Fruit fly (Drosophila melanogaster): ENCODE measurements around the gene TrpRS-m.

TrpRS-m gene

DNA sequence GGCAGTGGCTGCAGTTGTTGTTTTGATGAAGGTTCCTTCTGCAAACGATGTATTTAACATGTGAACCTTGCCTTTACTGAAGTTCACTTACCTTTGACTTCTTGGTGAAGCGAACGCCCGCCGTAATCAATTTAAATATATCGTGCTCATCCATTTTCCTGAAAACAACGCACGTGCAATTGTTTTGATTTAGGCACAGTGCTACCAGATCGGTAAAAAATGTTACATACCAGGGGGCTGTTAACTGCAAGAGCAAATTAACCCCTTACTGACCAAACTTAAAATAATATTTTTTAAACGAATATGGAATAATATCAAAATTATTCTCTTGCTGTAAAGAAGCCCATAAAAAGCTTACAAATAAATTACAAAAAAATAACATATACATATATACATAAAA is 45.0 kb upstream of the TrpRS-m start, which contains the start of gene ais (continued):
- TF ChIP-seq pum (GFP tag; optimal IDR thresholded peaks at IDR 0.05) (no peak), exex (tag; optimal IDR thresholded peaks at IDR 0.05) (no peak), CG17359 (tag; optimal IDR thresholded peaks at IDR 0.05) (peak; percentile 14), scrt (GFP tag; optimal IDR thresholded peaks at IDR 0.05) (no peak), bowl (GFP tag; IDR thresholded peaks at IDR 0.05) (no peak), chinmo (GFP tag; IDR thresholded peaks at IDR 0.05; ENCODE audit: partially characterized antibody) (0 out of 4 replicates have a peak, but pooled peaks have one; percentile 30), hkb (optimal IDR thresholded peaks at IDR 0.05) (no peak), hkb (GFP tag; IDR thresholded peaks at IDR 0.05) (no peak), row (GFP tag; IDR thresholded peaks at IDR 0.05) (peak; percentile 77), gro (GFP tag; optimal IDR thresholded peaks at IDR 0.05) (no peak), Hmx (GFP tag; optimal IDR thresholded peaks at IDR 0.05) (no peak), CG9876 (GFP tag; optimal IDR thresholded peaks at IDR 0.05) (no peak), Fer2 (tag; optimal IDR thresholded peaks at IDR 0.05) (no peak), CG3407 (GFP tag; optimal IDR thresholded peaks at IDR 0.05) (no peak), salm (tag; optimal IDR thresholded peaks at IDR 0.05) (no peak), D19A (tag; optimal IDR thresholded peaks at IDR 0.05) (no peak), CG8290 (GFP tag; optimal IDR thresholded peaks at IDR 0.05) (no peak), CG8290 (tag; optimal IDR thresholded peaks at IDR 0.05) (peak in 1 of 2 experiments; percentile 56), Mes4 (GFP tag; optimal IDR thresholded peaks at IDR 0.05) (no peak), CG16815 (GFP tag; optimal IDR thresholded peaks at IDR 0.05) (no peak), dmrt11E (tag; optimal IDR thresholded peaks at IDR 0.05) (no peak), zfh2 (GFP tag; optimal IDR thresholded peaks at IDR 0.05) (peak; percentile 11), CG14441 (GFP tag; IDR thresholded peaks at IDR 0.05) (no peak), Hmr (GFP tag; optimal IDR thresholded peaks at IDR 0.05) (peak; percentile 11), pnt (GFP tag; optimal IDR thresholded peaks at IDR 0.05) (no peak), Oaz (GFP tag; IDR thresholded peaks at IDR 0.05) (no peak; the same call in 1 of the 2 replicates), vfl (GFP tag; optimal IDR thresholded peaks at IDR 0.05) (no peak), CG30431 (GFP tag; optimal IDR thresholded peaks at IDR 0.05) (no peak), hb (GFP tag; IDR thresholded peaks at IDR 0.05; ENCODE audit: partially characterized antibody) (no peak), Dbx (GFP tag; IDR thresholded peaks at IDR 0.05) (no peak), Dp (GFP tag; optimal IDR thresholded peaks at IDR 0.05) (peak; percentile 42), Spps (tag; optimal IDR thresholded peaks at IDR 0.05) (no peak), CG6765 (GFP tag; optimal IDR thresholded peaks at IDR 0.05) (no peak), ab (GFP tag; optimal IDR thresholded peaks at IDR 0.05) (no peak), vnd (GFP tag; IDR thresholded peaks at IDR 0.05; ENCODE audit: partially characterized antibody) (no peak), bcd (GFP tag; optimal IDR thresholded peaks at IDR 0.05) (no peak), yki (optimal IDR thresholded peaks at IDR 0.05) (no peak), z (GFP tag; IDR thresholded peaks at IDR 0.05) (no peak), CG1602 (GFP tag; optimal IDR thresholded peaks at IDR 0.05) (no peak), klu (GFP tag; IDR thresholded peaks at IDR 0.05) (no peak), eve (GFP tag; optimal IDR thresholded peaks at IDR 0.05) (no peak), ato (GFP tag; IDR thresholded peaks at IDR 0.05; ENCODE audit: partially characterized antibody) (no peak), Hr3 (GFP tag; optimal IDR thresholded peaks at IDR 0.05) (no peak), CG10979 (tag; optimal IDR thresholded peaks at IDR 0.05) (no peak), CG6175 (GFP tag; IDR thresholded peaks at IDR 0.05) (no peak), E2f1 (GFP tag; IDR thresholded peaks at IDR 0.05) (no peak), Dfd (GFP tag; optimal IDR thresholded peaks at IDR 0.05) (no peak), Opbp (GFP tag; IDR thresholded peaks at IDR 0.05; ENCODE audit: partially characterized antibody) (peak; percentile 42; the same call in 1 of the 3 replicates), wek (GFP tag; optimal IDR thresholded peaks at IDR 0.05) (no peak), shn (GFP tag; optimal IDR thresholded peaks at IDR 0.05) (no peak), CG14860 (GFP tag; IDR thresholded peaks at IDR 0.05; ENCODE audit: partially characterized antibody) (no peak), CoRest (tag; optimal IDR thresholded peaks at IDR 0.05) (peak; percentile 29), E2f2 (GFP tag; IDR thresholded peaks at IDR 0.05) (peak; percentile 51)
